Worm (Caenorhabditis elegans) whole organism, midembryonic: ENCODE data around the gene ftr-1.

Experiments
- T22C8.4 ChIP-seq: fragments of 200-800 bp; sonication (Bioruptor generic); IDR thresholded peaks from 2 replicates; pipeline ENCODE4 v1.3.6; 2022; ENCODE audit warnings: missing genetic modification characterization, missing compliant biosample characterization
- cog-1 ChIP-seq: sonication (generic microtip); optimal IDR thresholded peaks from 2 replicates; lab custom pipeline; 2016; ENCODE audit warnings: missing genetic modification characterization, missing compliant biosample characterization
- flt-1 ChIP-seq: fragments of 200-800 bp; sonication (Bioruptor generic); IDR thresholded peaks from 2 replicates; pipeline ENCODE4 v1.3.6; 2022; ENCODE audit warnings: missing genetic modification characterization, missing compliant biosample characterization
- klf-2 ChIP-seq: fragments of 200-800 bp; sonication (Bioruptor generic); conservative IDR thresholded peaks from 2 replicates; pipeline ENCODE4 v1.3.6; 2022; ENCODE audit warnings: missing genetic modification reagents, missing genetic modification characterization, missing compliant biosample characterization
- med-1 ChIP-seq: sonication (generic microtip); optimal IDR thresholded peaks from 2 replicates; lab custom pipeline; 2017; ENCODE audit warnings: missing genetic modification characterization, mild to moderate bottlenecking, missing compliant biosample characterization, antibody characterized with exemption, missing genetic modification reagents; ENCODE audit not compliant: insufficient read depth
- ref-1 ChIP-seq: fragments of 200-800 bp; sonication (Bioruptor generic); conservative IDR thresholded peaks from 2 replicates; pipeline ENCODE4 v1.3.6; 2022; ENCODE audit warnings: missing genetic modification reagents, missing genetic modification characterization, missing compliant biosample characterization
- tab-1 ChIP-seq: fragments of 200-800 bp; sonication (Bioruptor generic); IDR thresholded peaks from 2 replicates; pipeline ENCODE4 v1.3.6; 2022; ENCODE audit warnings: missing genetic modification characterization, missing compliant biosample characterization
- ztf-29 ChIP-seq: fragments of 200-800 bp; sonication (Bioruptor generic); IDR thresholded peaks from 2 replicates; pipeline ENCODE4 v1.3.6; 2022; ENCODE audit warnings: missing genetic modification reagents, missing genetic modification characterization, missing compliant biosample characterization

DNA sequence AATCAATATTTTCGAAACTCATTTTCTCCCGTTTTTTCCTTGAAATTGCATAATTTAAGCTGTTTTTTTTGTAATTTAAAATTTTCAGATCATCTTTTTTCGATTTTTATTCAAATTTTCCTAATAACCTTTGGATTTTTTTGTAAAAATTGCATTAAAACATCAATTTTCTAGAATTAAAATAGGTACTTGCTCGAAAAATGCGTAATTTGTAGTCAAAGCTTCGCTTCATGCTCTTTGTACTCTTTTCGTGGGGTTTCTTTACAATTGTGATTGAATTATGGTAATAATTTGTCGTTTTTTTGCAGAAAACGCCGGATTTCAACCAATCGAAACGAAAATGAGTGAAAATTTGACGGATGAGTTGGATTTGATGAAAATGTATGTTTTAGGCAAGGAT is 2.2 kb downstream of the ftr-1 start, which contains the start of gene fog-2:
- TF ChIP-seq ref-1 (no peak), flt-1 (no peak), tab-1 (GFP tag; lab: Robert Waterston, UW) (no peak), T22C8.4 (GFP tag; lab: Robert Waterston, UW) (no peak), klf-2 (GFP tag; lab: Robert Waterston, UW) (no peak), cog-1 (tag; lab: Kevin White, UChicago) (no peak), ztf-29 (GFP tag; lab: Robert Waterston, UW) (no peak), med-1 (GFP tag; lab: Kevin White, UChicago) (no peak)
